Fruit fly (Drosophila melanogaster) whole organism, embryonic: ENCODE measurements around the gene Jupiter.

ENCODE experiments used
- Atf-2 ChIP-seq: fragments of 200-800 bp; sonication (Bioruptor generic); optimal IDR thresholded peaks from 2 replicates; lab custom pipeline; 2016; ENCODE audit warnings: missing biosample characterization, missing genetic modification characterization
- Bdp1 ChIP-seq: fragments of 200-800 bp; sonication (Bioruptor generic); optimal IDR thresholded peaks from 3 replicates; lab custom pipeline; 2016; ENCODE audit warnings: missing biosample characterization, missing genetic modification characterization
- CG11247 ChIP-seq: fragments of 200-800 bp; sonication (Bioruptor generic); IDR thresholded peaks from 2 replicates; pipeline ENCODE4 v1.3.6; 2022; ENCODE audit warnings: missing biosample characterization, missing genetic modification characterization
- CG14667 ChIP-seq: fragments of 200-800 bp; sonication (Bioruptor generic); IDR thresholded peaks from 2 replicates; pipeline ENCODE4 v1.3.6; 2022; ENCODE audit warnings: missing biosample characterization, missing genetic modification characterization
- CG15479 ChIP-seq: fragments of 200-800 bp; sonication (Bioruptor generic); optimal IDR thresholded peaks from 3 replicates; lab custom pipeline; 2019; ENCODE audit warnings: missing biosample characterization, mild to moderate bottlenecking, missing genetic modification characterization, moderate library complexity
- CG16813 ChIP-seq: fragments of 200-800 bp; sonication (Bioruptor generic); IDR thresholded peaks from 3 replicates; pipeline ENCODE4 v1.3.6; 2022; ENCODE audit warnings: missing biosample characterization, missing genetic modification characterization; ENCODE audit not compliant: partially characterized antibody
- CG16863 ChIP-seq: fragments of 200-800 bp; sonication (Bioruptor generic); optimal IDR thresholded peaks from 3 replicates; lab custom pipeline; 2016; ENCODE audit warnings: missing biosample characterization, missing genetic modification characterization
- CG18262 ChIP-seq: fragments of 200-800 bp; optimal IDR thresholded peaks from 3 replicates; lab custom pipeline; 2019; ENCODE audit warnings: missing biosample characterization, mild to moderate bottlenecking, missing genetic modification characterization, moderate library complexity
- CG30403 ChIP-seq: fragments of 200-800 bp; sonication (Bioruptor generic); optimal IDR thresholded peaks from 3 replicates; lab custom pipeline; 2016; ENCODE audit warnings: missing biosample characterization, missing genetic modification characterization
- CG34224 ChIP-seq: fragments of 200-800 bp; sonication (Bioruptor generic); IDR thresholded peaks from 3 replicates; pipeline ENCODE4 v1.3.6; 2022; ENCODE audit warnings: missing biosample characterization, missing genetic modification characterization; ENCODE audit not compliant: partially characterized antibody
- CG34376 ChIP-seq: fragments of 200-800 bp; sonication (Bioruptor generic); optimal IDR thresholded peaks from 2 replicates; lab custom pipeline; 2018; ENCODE audit warnings: missing biosample characterization, mild to moderate bottlenecking, missing genetic modification characterization
- CG5180 ChIP-seq: fragments of 200-800 bp; sonication (Bioruptor generic); optimal IDR thresholded peaks from 3 replicates; lab custom pipeline; 2017; ENCODE audit warnings: missing biosample characterization, missing genetic modification characterization, mild to moderate bottlenecking, moderate library complexity, missing genetic modification reagents
- Fer3 ChIP-seq: fragments of 200-800 bp; sonication (Bioruptor generic); optimal IDR thresholded peaks from 2 replicates; lab custom pipeline; 2018; ENCODE audit warnings: missing biosample characterization, mild to moderate bottlenecking, missing genetic modification characterization, moderate library complexity
- H2.0 ChIP-seq: fragments of 200-800 bp; sonication (Bioruptor generic); IDR thresholded peaks from 2 replicates; pipeline ENCODE4 v1.3.6; 2022; ENCODE audit warnings: missing biosample characterization, missing genetic modification characterization
- HLHmδ ChIP-seq: fragments of 200-800 bp; sonication (Bioruptor generic); optimal IDR thresholded peaks from 2 replicates; lab custom pipeline; 2018; ENCODE audit warnings: missing biosample characterization, mild to moderate bottlenecking, missing genetic modification characterization, moderate library complexity
- Hr78 ChIP-seq, 2 experiments: fragments of 200-800 bp in 1 of 2; fragments of >200 bp in 1 of 2; sonication (Bioruptor generic) in 1 of 2; optimal IDR thresholded peaks; 2 replicates each; lab custom pipeline; 2017 to 2019; ENCODE audit warnings: missing biosample characterization in 2 of 2, missing genetic modification characterization in 2 of 2, mild to moderate bottlenecking in 1 of 2, moderate library complexity in 1 of 2
- MBD-R2 ChIP-seq: fragments of 200-800 bp; sonication (Bioruptor generic); IDR thresholded peaks from 2 replicates; pipeline ENCODE4 v1.3.6; 2022; ENCODE audit warnings: missing biosample characterization, missing genetic modification characterization
- MESR4 ChIP-seq: fragments of 200-800 bp; sonication (Bioruptor generic); optimal IDR thresholded peaks from 2 replicates; lab custom pipeline; 2018; ENCODE audit warnings: missing biosample characterization, mild to moderate bottlenecking, missing genetic modification characterization, moderate library complexity
- Sox102F ChIP-seq: fragments of 200-800 bp; sonication (Bioruptor generic); optimal IDR thresholded peaks from 2 replicates; lab custom pipeline; 2018; ENCODE audit warnings: missing biosample characterization, mild to moderate bottlenecking, missing genetic modification characterization, moderate library complexity
- az2 ChIP-seq: fragments of 200-800 bp; sonication (Bioruptor generic); optimal IDR thresholded peaks from 3 replicates; lab custom pipeline; 2016; ENCODE audit warnings: missing biosample characterization, missing genetic modification characterization
- bcd ChIP-seq: fragments of 200-800 bp; sonication (Bioruptor generic); optimal IDR thresholded peaks from 2 replicates; lab custom pipeline; 2017; ENCODE audit warnings: missing biosample characterization, mild to moderate bottlenecking, missing genetic modification characterization
- bowl ChIP-seq: fragments of 200-800 bp; sonication (Bioruptor generic); IDR thresholded peaks from 2 replicates; pipeline ENCODE4 v1.3.6; 2022; ENCODE audit warnings: missing biosample characterization, missing genetic modification characterization
- cg ChIP-seq: fragments of 200-800 bp; sonication (Bioruptor generic); optimal IDR thresholded peaks from 3 replicates; lab custom pipeline; 2019; ENCODE audit warnings: missing biosample characterization, mild to moderate bottlenecking, missing genetic modification characterization, moderate library complexity
- chinmo ChIP-seq: fragments of 200-800 bp; sonication (Bioruptor generic); IDR thresholded peaks from 4 replicates; pipeline ENCODE4 v1.3.6; 2022; ENCODE audit warnings: missing biosample characterization, missing genetic modification characterization; ENCODE audit not compliant: partially characterized antibody
- corto ChIP-seq: fragments of 200-800 bp; sonication (Bioruptor generic); optimal IDR thresholded peaks from 2 replicates; lab custom pipeline; 2016; ENCODE audit warnings: missing biosample characterization, mild to moderate bottlenecking, missing genetic modification characterization, moderate library complexity
- crc ChIP-seq: fragments of 200-800 bp; sonication (Bioruptor generic); optimal IDR thresholded peaks from 2 replicates; lab custom pipeline; 2016; ENCODE audit warnings: missing biosample characterization, missing genetic modification characterization
- crol ChIP-seq: fragments of 200-800 bp; sonication (Bioruptor generic); IDR thresholded peaks from 2 replicates; pipeline ENCODE4 v1.3.6; 2022; ENCODE audit warnings: missing biosample characterization, missing genetic modification characterization
- crp ChIP-seq, 2 experiments: fragments of 200-800 bp; sonication (Bioruptor generic); optimal IDR thresholded peaks; 2 replicates in 1 of 2; 3 replicates in 1 of 2; lab custom pipeline; 2017; ENCODE audit warnings: missing biosample characterization in 2 of 2, missing genetic modification characterization in 2 of 2, mild to moderate bottlenecking in 1 of 2, moderate library complexity in 1 of 2
- cwo ChIP-seq: fragments of 200-800 bp; sonication (Bioruptor generic); optimal IDR thresholded peaks from 3 replicates; lab custom pipeline; 2017; ENCODE audit warnings: missing biosample characterization, missing genetic modification characterization, mild to moderate bottlenecking, moderate library complexity, missing genetic modification reagents
- gfzf ChIP-seq: fragments of 200-800 bp; sonication (Bioruptor generic); optimal IDR thresholded peaks from 2 replicates; lab custom pipeline; 2016; ENCODE audit warnings: missing biosample characterization, mild to moderate bottlenecking, missing genetic modification characterization, moderate library complexity
- gt ChIP-seq: fragments of 200-800 bp; sonication (Bioruptor generic); IDR thresholded peaks from 2 replicates; pipeline ENCODE4 v1.3.6; 2022; ENCODE audit warnings: missing biosample characterization, missing genetic modification characterization
- ken ChIP-seq: fragments of 200-800 bp; sonication (Bioruptor generic); IDR thresholded peaks from 3 replicates; pipeline ENCODE4 v1.3.6; 2022; ENCODE audit warnings: missing biosample characterization, missing genetic modification characterization
- peb ChIP-seq: fragments of 200-800 bp; sonication (Bioruptor generic); IDR thresholded peaks from 2 replicates; pipeline ENCODE4 v1.3.6; 2022; ENCODE audit warnings: missing biosample characterization, missing genetic modification characterization
- pita ChIP-seq: fragments of 200-800 bp; sonication (Bioruptor generic); optimal IDR thresholded peaks from 2 replicates; lab custom pipeline; 2017; ENCODE audit warnings: missing biosample characterization, mild to moderate bottlenecking, missing genetic modification characterization
- row ChIP-seq: fragments of 200-800 bp; sonication (Bioruptor generic); IDR thresholded peaks from 3 replicates; pipeline ENCODE4 v1.3.6; 2022; ENCODE audit warnings: missing biosample characterization, missing genetic modification characterization
- sd ChIP-seq: fragments of 200-800 bp; sonication (Bioruptor generic); optimal IDR thresholded peaks from 3 replicates; lab custom pipeline; 2018; ENCODE audit warnings: missing biosample characterization, mild to moderate bottlenecking, missing genetic modification characterization, moderate library complexity
- sisA ChIP-seq: fragments of 200-800 bp; sonication (Bioruptor generic); IDR thresholded peaks from 2 replicates; pipeline ENCODE4 v1.3.6; 2022; ENCODE audit warnings: missing biosample characterization, missing genetic modification characterization
- sob ChIP-seq: fragments of 200-800 bp; sonication (Bioruptor generic); IDR thresholded peaks from 2 replicates; pipeline ENCODE4 v1.3.6; 2022; ENCODE audit warnings: missing biosample characterization, missing genetic modification characterization
- sqz ChIP-seq: fragments of 200-800 bp; sonication (Bioruptor generic); optimal IDR thresholded peaks from 3 replicates; lab custom pipeline; 2018; ENCODE audit warnings: missing biosample characterization, mild to moderate bottlenecking, missing genetic modification characterization
- stc ChIP-seq: fragments of 200-800 bp; sonication (Bioruptor generic); IDR thresholded peaks from 2 replicates; pipeline ENCODE4 v1.3.6; 2022; ENCODE audit warnings: missing biosample characterization, missing genetic modification characterization
- tll ChIP-seq, 2 experiments: fragments of 200-800 bp in 1 of 2; fragments of >200 bp in 1 of 2; sonication (Bioruptor generic) in 1 of 2; optimal IDR thresholded peaks; 2 replicates each; lab custom pipeline; 2017 to 2019; ENCODE audit warnings: missing biosample characterization in 2 of 2, missing genetic modification characterization in 2 of 2, mild to moderate bottlenecking in 1 of 2, moderate library complexity in 1 of 2
- unc-4 ChIP-seq: fragments of 200-800 bp; sonication (Bioruptor generic); IDR thresholded peaks from 2 replicates; pipeline ENCODE4 v1.3.6; 2022; ENCODE audit warnings: missing biosample characterization, missing genetic modification characterization; ENCODE audit not compliant: partially characterized antibody
- vvl ChIP-seq: fragments of 200-800 bp; sonication (Bioruptor generic); IDR thresholded peaks from 2 replicates; pipeline ENCODE4 v1.3.6; 2022; ENCODE audit warnings: missing biosample characterization, missing genetic modification characterization
- zen ChIP-seq: fragments of 200-800 bp; sonication (Bioruptor generic); optimal IDR thresholded peaks from 3 replicates; lab custom pipeline; 2018; ENCODE audit warnings: missing biosample characterization, mild to moderate bottlenecking, missing genetic modification characterization, moderate library complexity
- zen2 ChIP-seq: fragments of 200-800 bp; sonication (Bioruptor generic); IDR thresholded peaks from 3 replicates; pipeline ENCODE4 v1.3.6; 2022; ENCODE audit warnings: missing biosample characterization, missing genetic modification characterization; ENCODE audit not compliant: partially characterized antibody

Jupiter gene

dm6 chr3R:11571408-11571807 is 48.3 kb downstream of the Jupiter start:
- TF ChIP-seq row (GFP tag; lab: Robert Waterston, UW) (no peak), tll (GFP tag; optimal IDR thresholded peaks at IDR 0.05; lab: Kevin White, UChicago) (peak in 1 of 2 experiments; percentile 73), CG15479 (GFP tag; lab: Kevin White, UChicago) (peak; percentile 55), zen (peak; percentile 73), sob (GFP tag; lab: Robert Waterston, UW) (no peak), peb (GFP tag; lab: Robert Waterston, UW) (no peak), gfzf (GFP tag; lab: Kevin White, UChicago) (no peak)

- TF ChIP-seq chinmo (GFP tag; lab: Robert Waterston, UW) (0 out of 4 replicates have a peak, but pooled peaks have one; percentile 71), crol (GFP tag; lab: Robert Waterston, UW) (peak; percentile 52), Bdp1 (no peak), CG30403 (GFP tag; lab: Kevin White, UChicago) (no peak), bowl (GFP tag; lab: Robert Waterston, UW) (no peak), cg (GFP tag; lab: Kevin White, UChicago) (peak; percentile 48), ken (GFP tag; lab: Robert Waterston, UW) (no peak), Fer3 (no peak), stc (GFP tag; lab: Robert Waterston, UW) (0 out of 2 replicates have a peak, but pooled peaks have one; percentile 8), vvl (GFP tag; lab: Robert Waterston, UW) (peak; percentile 48; the same call in 1 of the 2 replicates), cwo (peak; percentile 82)
These were observed 49.7 kb downstream of the Jupiter start for dm6 chr3R:11569993-11570392.

dm6 chr3R:11568873-11569450 is 50.7 kb downstream of the Jupiter start, which contains the start of gene Mrp4:
Gene Mrp4, plus strand, starts transcription at chr3R:11569250.
- TF ChIP-seq CG16813: 0 out of 3 replicates have a peak, but pooled peaks have one; percentile 21
- no peak for TF ChIP-seq H2.0
- TF ChIP-seq az2 (GFP tag; lab: Kevin White, UChicago): no peak
- peak; percentile 40 for TF ChIP-seq corto
- peak; percentile 7 for TF ChIP-seq CG18262 (tag; lab: Kevin White, UChicago)
- no peak for TF ChIP-seq crc (GFP tag; lab: Kevin White, UChicago)
- TF ChIP-seq bcd (GFP tag; lab: Kevin White, UChicago): no peak
- peak; percentile 92 for TF ChIP-seq HLHmδ (GFP tag; lab: Kevin White, UChicago)
- TF ChIP-seq CG16863: no peak
- peak; percentile 86 for TF ChIP-seq CG34376
- peak; percentile 14 for TF ChIP-seq MESR4
- TF ChIP-seq Bdp1: peak; percentile 15
- no peak for TF ChIP-seq CG14667
- TF ChIP-seq CG5180 (GFP tag; lab: Kevin White, UChicago): peak; percentile 41
- TF ChIP-seq sd: peak; percentile 62
- no peak for TF ChIP-seq gt (GFP tag; lab: Robert Waterston, UW)
- TF ChIP-seq Hr78 (GFP tag; optimal IDR thresholded peaks at IDR 0.05; lab: Kevin White, UChicago): peak in 1 of 2 experiments; percentile 56
- TF ChIP-seq CG34224: peak; percentile 78
- TF ChIP-seq unc-4: peak; percentile 48; the same call in 1 of the 2 replicates
- TF ChIP-seq pita: no peak
- peak; percentile 48 for TF ChIP-seq sqz
- no peak for TF ChIP-seq Sox102F (GFP tag; lab: Kevin White, UChicago)
- TF ChIP-seq MBD-R2 (GFP tag; lab: Robert Waterston, UW): no peak
- TF ChIP-seq sisA: no peak
- no peak for TF ChIP-seq Atf-2 (GFP tag; lab: Kevin White, UChicago)
- no peak for TF ChIP-seq crp (GFP tag; optimal IDR thresholded peaks at IDR 0.05; lab: Kevin White, UChicago)
- peak; percentile 83; the same call in 2 of the 3 replicates for TF ChIP-seq zen2 (GFP tag; lab: Robert Waterston, UW)
- TF ChIP-seq CG11247: peak; percentile 58
